Fruit fly (Drosophila melanogaster) S2 (cell line): ENCODE results near the gene kay.

Experiments
- CG8478 ChIP-seq: fragments of >200 bp; optimal IDR thresholded peaks from 2 replicates; lab custom pipeline; 2018
- CTCF ChIP-seq, 2 experiments: fragments of >200 bp; optimal IDR thresholded peaks; 2 replicates each; lab custom pipeline; 2018

DNA sequence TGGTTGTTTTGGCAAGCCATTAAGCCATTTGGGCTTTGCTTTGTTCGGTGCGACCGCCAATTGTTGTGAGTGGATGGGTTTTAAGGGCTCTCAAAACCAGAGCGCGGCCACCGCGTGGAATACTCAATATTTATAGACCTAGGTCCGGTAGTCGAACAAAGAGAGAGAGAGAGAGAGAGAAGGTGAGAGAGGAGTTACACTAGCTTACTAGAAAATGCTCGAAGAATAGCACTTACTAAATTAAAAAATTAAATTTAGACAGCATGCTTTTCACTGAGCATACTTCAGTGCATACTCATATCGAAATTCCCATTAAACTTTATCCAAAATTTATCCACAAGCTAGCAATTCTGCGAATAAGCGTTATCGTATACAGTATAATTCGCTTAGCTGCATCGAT is 5.8 kb upstream of the kay start:
- no peak for TF ChIP-seq CG8478
- TF ChIP-seq CTCF (optimal IDR thresholded peaks at IDR 0.05; lab: Kevin White, UChicago) = no peak
